Fruit fly (Drosophila melanogaster) whole organism, embryonic: ENCODE results near the gene CG9316.

ENCODE experiments used
- Antp ChIP-seq: fragments of 200-800 bp; sonication (Bioruptor generic); optimal IDR thresholded peaks from 3 replicates; lab custom pipeline; 2016; ENCODE audit warnings: missing biosample characterization, missing genetic modification characterization
- Atf-2 ChIP-seq: fragments of 200-800 bp; sonication (Bioruptor generic); optimal IDR thresholded peaks from 2 replicates; lab custom pipeline; 2016; ENCODE audit warnings: missing biosample characterization, missing genetic modification characterization
- B-H2 ChIP-seq: fragments of 200-800 bp; sonication (Bioruptor generic); optimal IDR thresholded peaks from 2 replicates; lab custom pipeline; 2018; ENCODE audit warnings: missing biosample characterization, mild to moderate bottlenecking, missing genetic modification characterization
- CG10147 ChIP-seq: fragments of 200-800 bp; sonication (Bioruptor generic); optimal IDR thresholded peaks from 2 replicates; lab custom pipeline; 2019; ENCODE audit warnings: missing biosample characterization, mild to moderate bottlenecking, missing genetic modification characterization, moderate library complexity
- CG10321 ChIP-seq: fragments of 200-800 bp; sonication (Bioruptor generic); IDR thresholded peaks from 2 replicates; pipeline ENCODE4 v1.3.6; 2022; ENCODE audit warnings: missing biosample characterization, missing genetic modification characterization
- CG10654 ChIP-seq: fragments of 200-800 bp; sonication (Bioruptor generic); optimal IDR thresholded peaks from 2 replicates; lab custom pipeline; 2016; ENCODE audit warnings: missing biosample characterization, missing genetic modification characterization
- CG10979 ChIP-seq: fragments of 200-800 bp; sonication (Bioruptor generic); optimal IDR thresholded peaks from 2 replicates; lab custom pipeline; 2018; ENCODE audit warnings: missing biosample characterization, mild to moderate bottlenecking, missing genetic modification characterization, moderate library complexity
- CG11093 ChIP-seq: fragments of 200-800 bp; sonication (Bioruptor generic); IDR thresholded peaks from 3 replicates; pipeline ENCODE4 v1.3.6; 2022; ENCODE audit warnings: missing biosample characterization, missing genetic modification characterization
- CG11695 ChIP-seq: fragments of 200-800 bp; sonication (Bioruptor generic); IDR thresholded peaks from 3 replicates; pipeline ENCODE4 v1.3.6; 2022; ENCODE audit warnings: missing biosample characterization, missing genetic modification characterization
- CG12391 ChIP-seq: fragments of 200-800 bp; sonication (Bioruptor generic); optimal IDR thresholded peaks from 3 replicates; lab custom pipeline; 2018; ENCODE audit warnings: missing biosample characterization, mild to moderate bottlenecking, missing genetic modification characterization, moderate library complexity
- CG13424 ChIP-seq: fragments of 200-800 bp; sonication (Bioruptor generic); optimal IDR thresholded peaks from 2 replicates; lab custom pipeline; 2019; ENCODE audit warnings: missing biosample characterization, mild to moderate bottlenecking, missing genetic modification characterization, moderate library complexity
- CG1603 ChIP-seq: fragments of 200-800 bp; sonication (Bioruptor generic); optimal IDR thresholded peaks from 2 replicates; lab custom pipeline; 2019; ENCODE audit warnings: missing biosample characterization, mild to moderate bottlenecking, missing genetic modification characterization, moderate library complexity
- CG16813 ChIP-seq: fragments of 200-800 bp; sonication (Bioruptor generic); IDR thresholded peaks from 3 replicates; pipeline ENCODE4 v1.3.6; 2022; ENCODE audit warnings: missing biosample characterization, missing genetic modification characterization; ENCODE audit not compliant: partially characterized antibody
- CG16815 ChIP-seq: fragments of 200-800 bp; sonication (Bioruptor generic); optimal IDR thresholded peaks from 3 replicates; lab custom pipeline; 2017; ENCODE audit warnings: missing biosample characterization, mild to moderate bottlenecking, missing genetic modification characterization
- CG2129 ChIP-seq: fragments of 200-800 bp; sonication (Bioruptor generic); IDR thresholded peaks from 2 replicates; pipeline ENCODE4 v1.3.6; 2022; ENCODE audit warnings: missing biosample characterization, missing genetic modification characterization; ENCODE audit not compliant: partially characterized antibody
- CG3726 ChIP-seq: fragments of 200-800 bp; sonication (Bioruptor generic); IDR thresholded peaks from 3 replicates; pipeline ENCODE4, ENCODE4 v1.3.6; 2022; ENCODE audit warnings: missing biosample characterization, missing genetic modification characterization
- CG8290 ChIP-seq, 3 experiments: fragments of 200-800 bp; sonication (Bioruptor generic); optimal IDR thresholded peaks; 2 replicates each; lab custom pipeline; 2016 to 2019; ENCODE audit warnings: missing biosample characterization in 3 of 3, missing genetic modification characterization in 3 of 3, mild to moderate bottlenecking in 2 of 3, moderate library complexity in 1 of 3
- CG8388 ChIP-seq: fragments of 200-800 bp; sonication (Bioruptor generic); optimal IDR thresholded peaks from 2 replicates; lab custom pipeline; 2019; ENCODE audit warnings: missing biosample characterization, mild to moderate bottlenecking, missing genetic modification characterization, moderate library complexity
- CG8944 ChIP-seq: fragments of 200-800 bp; sonication (Bioruptor generic); optimal IDR thresholded peaks from 3 replicates; lab custom pipeline; 2016; ENCODE audit warnings: missing biosample characterization, missing genetic modification characterization
- CG9817 ChIP-seq: fragments of 200-800 bp; sonication (Bioruptor generic); optimal IDR thresholded peaks from 2 replicates; lab custom pipeline; 2018; ENCODE audit warnings: missing biosample characterization, mild to moderate bottlenecking, missing genetic modification characterization, moderate library complexity
- CoRest ChIP-seq: fragments of 200-800 bp; sonication (Bioruptor generic); optimal IDR thresholded peaks from 3 replicates; lab custom pipeline; 2018; ENCODE audit warnings: missing biosample characterization, mild to moderate bottlenecking, missing genetic modification characterization, moderate library complexity
- CrebB ChIP-seq: fragments of 200-800 bp; sonication (Bioruptor generic); optimal IDR thresholded peaks from 3 replicates; lab custom pipeline; 2018; ENCODE audit warnings: missing biosample characterization, mild to moderate bottlenecking, missing genetic modification characterization
- Ets65A ChIP-seq: fragments of 200-800 bp; sonication (Bioruptor generic); peaks from one replicate; lab custom pipeline; 2016; ENCODE audit warnings: missing biosample characterization, missing genetic modification characterization
- H15 ChIP-seq: fragments of 200-800 bp; sonication (Bioruptor generic); IDR thresholded peaks from 3 replicates; pipeline ENCODE4 v1.3.6; 2022; ENCODE audit warnings: missing biosample characterization, missing genetic modification characterization
- Hey ChIP-seq: fragments of 200-800 bp; sonication (Bioruptor generic); optimal IDR thresholded peaks from 3 replicates; lab custom pipeline; 2018; ENCODE audit warnings: missing biosample characterization, mild to moderate bottlenecking, missing genetic modification characterization
- Lpt ChIP-seq: fragments of >200 bp; optimal IDR thresholded peaks from 2 replicates; lab custom pipeline; 2018; ENCODE audit warnings: missing biosample characterization, missing genetic modification characterization
- MBD-R2 ChIP-seq: fragments of 200-800 bp; sonication (Bioruptor generic); IDR thresholded peaks from 2 replicates; pipeline ENCODE4 v1.3.6; 2022; ENCODE audit warnings: missing biosample characterization, missing genetic modification characterization
- Max ChIP-seq: fragments of 200-800 bp; sonication (Bioruptor generic); optimal IDR thresholded peaks from 2 replicates; lab custom pipeline; 2016; ENCODE audit warnings: missing biosample characterization, mild to moderate bottlenecking, missing genetic modification characterization
- NK7.1 ChIP-seq: fragments of 200-800 bp; sonication (Bioruptor generic); optimal IDR thresholded peaks from 3 replicates; lab custom pipeline; 2016; ENCODE audit warnings: missing biosample characterization, missing genetic modification characterization
- Neu2 ChIP-seq: fragments of 200-800 bp; sonication (Bioruptor generic); optimal IDR thresholded peaks from 3 replicates; lab custom pipeline; 2016; ENCODE audit warnings: missing biosample characterization, missing genetic modification characterization, borderline replicate concordance
- Nf-YB ChIP-seq: fragments of 200-800 bp; sonication (Bioruptor generic); optimal IDR thresholded peaks from 3 replicates; lab custom pipeline; 2019; ENCODE audit warnings: missing biosample characterization, mild to moderate bottlenecking, missing genetic modification characterization, moderate library complexity
- Rfx ChIP-seq: fragments of 200-800 bp; sonication (Bioruptor generic); IDR thresholded peaks from 2 replicates; pipeline ENCODE4 v1.3.6; 2022; ENCODE audit warnings: missing biosample characterization, missing genetic modification characterization
- Scr ChIP-seq: fragments of 200-800 bp; sonication (Bioruptor generic); IDR thresholded peaks from 2 replicates; pipeline ENCODE4 v1.3.6; 2022; ENCODE audit warnings: missing biosample characterization, missing genetic modification characterization; ENCODE audit not compliant: partially characterized antibody
- bcd ChIP-seq: fragments of 200-800 bp; sonication (Bioruptor generic); optimal IDR thresholded peaks from 2 replicates; lab custom pipeline; 2017; ENCODE audit warnings: missing biosample characterization, mild to moderate bottlenecking, missing genetic modification characterization
- cato ChIP-seq: fragments of 200-800 bp; sonication (Bioruptor generic); optimal IDR thresholded peaks from 2 replicates; lab custom pipeline; 2016; ENCODE audit warnings: missing biosample characterization, missing genetic modification characterization, borderline replicate concordance
- dpn ChIP-seq, 2 experiments: fragments of 200-800 bp; sonication (Bioruptor generic); optimal IDR thresholded peaks; 3 replicates each; lab custom pipeline; 2016; ENCODE audit warnings: missing biosample characterization in 2 of 2, missing genetic modification characterization in 2 of 2
- inv ChIP-seq: fragments of 200-800 bp; sonication (Bioruptor generic); IDR thresholded peaks from 2 replicates; pipeline ENCODE4 v1.3.6; 2022; ENCODE audit warnings: missing biosample characterization, missing genetic modification characterization; ENCODE audit not compliant: partially characterized antibody
- ken ChIP-seq: fragments of 200-800 bp; sonication (Bioruptor generic); IDR thresholded peaks from 3 replicates; pipeline ENCODE4 v1.3.6; 2022; ENCODE audit warnings: missing biosample characterization, missing genetic modification characterization
- nmo ChIP-seq: fragments of 200-800 bp; sonication (Bioruptor generic); optimal IDR thresholded peaks from 2 replicates; lab custom pipeline; 2018; ENCODE audit warnings: missing biosample characterization, mild to moderate bottlenecking, missing genetic modification characterization, moderate library complexity
- odd ChIP-seq: fragments of 200-800 bp; sonication (Bioruptor generic); optimal IDR thresholded peaks from 2 replicates; lab custom pipeline; 2017; ENCODE audit warnings: missing biosample characterization, mild to moderate bottlenecking, missing genetic modification characterization
- phol ChIP-seq: fragments of 200-800 bp; sonication (Bioruptor generic); optimal IDR thresholded peaks from 3 replicates; lab custom pipeline; 2018; ENCODE audit warnings: missing biosample characterization, mild to moderate bottlenecking, missing genetic modification characterization, moderate library complexity
- pita ChIP-seq: fragments of 200-800 bp; sonication (Bioruptor generic); optimal IDR thresholded peaks from 2 replicates; lab custom pipeline; 2017; ENCODE audit warnings: missing biosample characterization, mild to moderate bottlenecking, missing genetic modification characterization
- rib ChIP-seq: fragments of 200-800 bp; sonication (Bioruptor generic); IDR thresholded peaks from 2 replicates; pipeline ENCODE4 v1.3.6; 2022; ENCODE audit warnings: missing biosample characterization, missing genetic modification characterization
- tgo ChIP-seq: fragments of 200-800 bp; sonication (Bioruptor generic); IDR thresholded peaks from 3 replicates; pipeline ENCODE4 v1.3.6; 2022; ENCODE audit warnings: missing biosample characterization, missing genetic modification characterization
- tin ChIP-seq: fragments of 200-800 bp; sonication (Bioruptor generic); optimal IDR thresholded peaks from 3 replicates; lab custom pipeline; 2016; ENCODE audit warnings: missing biosample characterization, missing genetic modification characterization
- trem ChIP-seq: fragments of 200-800 bp; optimal IDR thresholded peaks from 3 replicates; lab custom pipeline; 2019; ENCODE audit warnings: missing biosample characterization, mild to moderate bottlenecking, missing genetic modification characterization, moderate library complexity
- tx ChIP-seq: fragments of 200-800 bp; sonication (Bioruptor generic); optimal IDR thresholded peaks from 2 replicates; lab custom pipeline; 2016; ENCODE audit warnings: missing biosample characterization, missing genetic modification characterization
- yki ChIP-seq: fragments of >200 bp; optimal IDR thresholded peaks from 3 replicates; lab custom pipeline; 2018
- zen ChIP-seq: fragments of 200-800 bp; sonication (Bioruptor generic); optimal IDR thresholded peaks from 3 replicates; lab custom pipeline; 2018; ENCODE audit warnings: missing biosample characterization, mild to moderate bottlenecking, missing genetic modification characterization, moderate library complexity
- zf30C ChIP-seq: fragments of 200-800 bp; sonication (Bioruptor generic); optimal IDR thresholded peaks from 3 replicates; lab custom pipeline; 2018; ENCODE audit warnings: missing biosample characterization, mild to moderate bottlenecking, missing genetic modification characterization

The CG9316 gene

dm6 chr2L:20752160-20752559, 25.8 kb upstream of the CG9316 start, which contains the start of the genes Amacr and Ns4 (continued):
- TF ChIP-seq CG11093 (GFP tag; lab: Robert Waterston, UW) (no peak), Hey (tag; lab: Kevin White, UChicago) (no peak), Atf-2 (GFP tag; lab: Kevin White, UChicago) (peak; percentile 42), dpn (GFP tag; optimal IDR thresholded peaks at IDR 0.05; lab: Kevin White, UChicago) (peak; percentile 47 to 61), CG10147 (no peak), tgo (peak; percentile 50), Max (peak; percentile 41), rib (GFP tag; lab: Robert Waterston, UW) (peak; percentile 39; the same call in 1 of the 2 replicates), trem (tag; lab: Kevin White, UChicago) (peak; percentile 99), pita (GFP tag; lab: Kevin White, UChicago) (no peak), inv (GFP tag; lab: Robert Waterston, UW) (no peak), CG1603 (no peak), CG8388 (no peak), Ets65A (GFP tag; lab: Kevin White, UChicago) (peak; percentile 85), CG10321 (GFP tag; lab: Robert Waterston, UW) (peak; percentile 18; the same call in 1 of the 2 replicates), bcd (peak; percentile 29), CG3726 (GFP tag; lab: Robert Waterston, UW) (no peak), CG10654 (GFP tag; lab: Kevin White, UChicago) (no peak), nmo (peak; percentile 71), Rfx (peak; percentile 73), CG13424 (tag; lab: Kevin White, UChicago) (peak; percentile 65), CG8290 (GFP tag; optimal IDR thresholded peaks at IDR 0.05; lab: Kevin White, UChicago) (no peak), CG8290 (tag; optimal IDR thresholded peaks at IDR 0.05; lab: Kevin White, UChicago) (peak in 1 of 2 experiments; percentile 2), CG8944 (GFP tag; lab: Kevin White, UChicago) (peak; percentile 28), odd (GFP tag; lab: Kevin White, UChicago) (peak; percentile 28), Scr (GFP tag; lab: Robert Waterston, UW) (peak; percentile 41; the same call in 1 of the 2 replicates), Neu2 (GFP tag; lab: Kevin White, UChicago) (no peak), tx (GFP tag; lab: Kevin White, UChicago) (peak; percentile 65), CG10979 (peak; percentile 25), ken (GFP tag; lab: Robert Waterston, UW) (0 out of 3 replicates have a peak, but pooled peaks have one; percentile 28), CG9817 (tag; lab: Kevin White, UChicago) (peak; percentile 53), CrebB (tag; lab: Kevin White, UChicago) (peak; percentile 28), CG11695 (GFP tag; lab: Robert Waterston, UW) (0 out of 3 replicates have a peak, but pooled peaks have one; percentile 9), cato (GFP tag; lab: Kevin White, UChicago) (no peak), zf30C (GFP tag; lab: Kevin White, UChicago) (no peak), Lpt (GFP tag; lab: Kevin White, UChicago) (no peak), B-H2 (GFP tag; lab: Kevin White, UChicago) (peak; percentile 21), yki (lab: Kevin White, UChicago) (no peak), CG16815 (GFP tag; lab: Kevin White, UChicago) (peak; percentile 1), Nf-YB (GFP tag; lab: Kevin White, UChicago) (peak; percentile 9), MBD-R2 (peak; percentile 93), CG12391 (tag; lab: Kevin White, UChicago) (peak; percentile 54), phol (tag; lab: Kevin White, UChicago) (peak; percentile 44), H15 (GFP tag; lab: Robert Waterston, UW) (no peak), zen (tag; lab: Kevin White, UChicago) (peak; percentile 26), CoRest (tag; lab: Kevin White, UChicago) (peak; percentile 75), CG2129 (GFP tag; lab: Robert Waterston, UW) (no peak), tin (GFP tag; lab: Kevin White, UChicago) (peak; percentile 53), NK7.1 (GFP tag; lab: Kevin White, UChicago) (peak; percentile 26), CG16813 (GFP tag; lab: Robert Waterston, UW) (0 out of 3 replicates have a peak, but pooled peaks have one; percentile 25), Antp (peak; percentile 45)
